Fruit fly (Drosophila melanogaster) whole organism, embryonic: ENCODE measurements around the gene CG7276.

Experiments used
- CG10431 ChIP-seq: fragments of 200-800 bp; sonication (Bioruptor generic); optimal IDR thresholded peaks from 3 replicates; lab custom pipeline; 2018; ENCODE audit warnings: missing biosample characterization, mild to moderate bottlenecking, missing genetic modification characterization
- CG10543 ChIP-seq: fragments of 200-800 bp; sonication (Bioruptor generic); optimal IDR thresholded peaks from 3 replicates; lab custom pipeline; 2017; ENCODE audit warnings: missing biosample characterization, mild to moderate bottlenecking, missing genetic modification characterization, moderate library complexity
- CG10959 ChIP-seq: fragments of 200-800 bp; sonication (Bioruptor generic); IDR thresholded peaks from 2 replicates; pipeline ENCODE4 v1.3.6; 2022; ENCODE audit warnings: missing biosample characterization, missing genetic modification characterization
- CG12299 ChIP-seq: fragments of 200-800 bp; sonication (Bioruptor generic); optimal IDR thresholded peaks from 2 replicates; lab custom pipeline; 2018; ENCODE audit warnings: missing biosample characterization, mild to moderate bottlenecking, missing genetic modification characterization
- CG12744 ChIP-seq: fragments of 200-800 bp; sonication (Bioruptor generic); optimal IDR thresholded peaks from 2 replicates; lab custom pipeline; 2016; ENCODE audit warnings: missing biosample characterization, missing genetic modification characterization
- CG13624 ChIP-seq: fragments of 200-800 bp; sonication (Bioruptor generic); optimal IDR thresholded peaks from 2 replicates; lab custom pipeline; 2016; ENCODE audit warnings: missing biosample characterization, missing genetic modification characterization
- CG13775 ChIP-seq: fragments of 200-800 bp; sonication (Bioruptor generic); optimal IDR thresholded peaks from 3 replicates; lab custom pipeline; 2017; ENCODE audit warnings: missing biosample characterization, mild to moderate bottlenecking, missing genetic modification characterization
- CG15696 ChIP-seq: fragments of 200-800 bp; sonication (Bioruptor generic); optimal IDR thresholded peaks from 2 replicates; lab custom pipeline; 2019; ENCODE audit warnings: missing biosample characterization, mild to moderate bottlenecking, missing genetic modification characterization, moderate library complexity
- CG16779 ChIP-seq: fragments of 200-800 bp; sonication (Bioruptor generic); IDR thresholded peaks from 2 replicates; pipeline ENCODE4 v1.3.6; 2022; ENCODE audit warnings: missing biosample characterization, missing genetic modification characterization
- CG16863 ChIP-seq: fragments of 200-800 bp; sonication (Bioruptor generic); optimal IDR thresholded peaks from 3 replicates; lab custom pipeline; 2016; ENCODE audit warnings: missing biosample characterization, missing genetic modification characterization
- CG1832 ChIP-seq: fragments of 200-800 bp; sonication (Bioruptor generic); optimal IDR thresholded peaks from 2 replicates; lab custom pipeline; 2017; ENCODE audit warnings: missing biosample characterization, mild to moderate bottlenecking, missing genetic modification characterization, inconsistent platforms
- CG2129 ChIP-seq: fragments of 200-800 bp; sonication (Bioruptor generic); IDR thresholded peaks from 2 replicates; pipeline ENCODE4 v1.3.6; 2022; ENCODE audit warnings: missing biosample characterization, missing genetic modification characterization; ENCODE audit not compliant: partially characterized antibody
- CG31224 ChIP-seq: fragments of 200-800 bp; sonication (Bioruptor generic); IDR thresholded peaks from 2 replicates; pipeline ENCODE4 v1.3.6; 2022; ENCODE audit warnings: missing biosample characterization, missing genetic modification characterization
- CG31441 ChIP-seq: fragments of 200-800 bp; sonication (Bioruptor generic); IDR thresholded peaks from 2 replicates; pipeline ENCODE4 v1.3.6; 2022; ENCODE audit warnings: missing biosample characterization, missing genetic modification characterization
- CG32767 ChIP-seq: fragments of 200-800 bp; sonication (Bioruptor generic); IDR thresholded peaks from 2 replicates; pipeline ENCODE4 v1.3.6; 2022; ENCODE audit warnings: missing biosample characterization, missing genetic modification characterization
- CG43689 ChIP-seq: fragments of 200-800 bp; sonication (Bioruptor generic); IDR thresholded peaks from 2 replicates; pipeline ENCODE4 v1.3.6; 2022; ENCODE audit warnings: missing biosample characterization, missing genetic modification characterization
- CG6254 ChIP-seq: fragments of 200-800 bp; sonication (Bioruptor generic); optimal IDR thresholded peaks from 3 replicates; lab custom pipeline; 2017; ENCODE audit warnings: mild to moderate bottlenecking, missing biosample characterization, missing genetic modification reagents, missing genetic modification characterization
- CG6854 ChIP-seq: fragments of 200-800 bp; sonication (Bioruptor generic); optimal IDR thresholded peaks from 3 replicates; lab custom pipeline; 2017; ENCODE audit warnings: missing biosample characterization, mild to moderate bottlenecking, missing genetic modification characterization
- CG8089 ChIP-seq: fragments of 200-800 bp; sonication (Bioruptor generic); optimal IDR thresholded peaks from 3 replicates; lab custom pipeline; 2016; ENCODE audit warnings: missing biosample characterization, missing genetic modification characterization
- CG9437 ChIP-seq: fragments of 200-800 bp; sonication (Bioruptor generic); optimal IDR thresholded peaks from 2 replicates; lab custom pipeline; 2018; ENCODE audit warnings: missing biosample characterization, mild to moderate bottlenecking, missing genetic modification characterization
- Dfd ChIP-seq, 2 experiments: fragments of >200 bp; optimal IDR thresholded peaks; 2 replicates each; lab custom pipeline; 2017; ENCODE audit warnings: missing biosample characterization in 2 of 2, missing genetic modification characterization in 2 of 2
- Ets97D ChIP-seq: fragments of 200-800 bp; sonication (Bioruptor generic); optimal IDR thresholded peaks from 3 replicates; lab custom pipeline; 2016; ENCODE audit warnings: missing biosample characterization, missing genetic modification characterization
- H2.0 ChIP-seq: fragments of 200-800 bp; sonication (Bioruptor generic); IDR thresholded peaks from 2 replicates; pipeline ENCODE4 v1.3.6; 2022; ENCODE audit warnings: missing biosample characterization, missing genetic modification characterization
- HmgD ChIP-seq: fragments of 200-800 bp; sonication (Bioruptor generic); optimal IDR thresholded peaks from 3 replicates; lab custom pipeline; 2016; ENCODE audit warnings: missing biosample characterization, missing genetic modification characterization
- HmgZ ChIP-seq: fragments of 200-800 bp; sonication (Bioruptor generic); optimal IDR thresholded peaks from 2 replicates; lab custom pipeline; 2018; ENCODE audit warnings: missing biosample characterization, mild to moderate bottlenecking, missing genetic modification characterization
- Hsf ChIP-seq: fragments of 200-800 bp; sonication (Bioruptor generic); optimal IDR thresholded peaks from 3 replicates; lab custom pipeline; 2016; ENCODE audit warnings: missing biosample characterization, missing genetic modification characterization
- Lpt ChIP-seq: fragments of >200 bp; optimal IDR thresholded peaks from 2 replicates; lab custom pipeline; 2018; ENCODE audit warnings: missing biosample characterization, missing genetic modification characterization
- MESR4 ChIP-seq: fragments of 200-800 bp; sonication (Bioruptor generic); optimal IDR thresholded peaks from 2 replicates; lab custom pipeline; 2018; ENCODE audit warnings: missing biosample characterization, mild to moderate bottlenecking, missing genetic modification characterization, moderate library complexity
- Max ChIP-seq: fragments of 200-800 bp; sonication (Bioruptor generic); optimal IDR thresholded peaks from 2 replicates; lab custom pipeline; 2016; ENCODE audit warnings: missing biosample characterization, mild to moderate bottlenecking, missing genetic modification characterization
- Mrtf ChIP-seq: fragments of 200-800 bp; sonication (Bioruptor generic); IDR thresholded peaks from 3 replicates; pipeline ENCODE4 v1.3.6; 2022; ENCODE audit warnings: missing biosample characterization, missing genetic modification characterization
- NC2α ChIP-seq: fragments of 200-800 bp; sonication (Bioruptor generic); optimal IDR thresholded peaks from 2 replicates; lab custom pipeline; 2016; ENCODE audit warnings: missing biosample characterization, missing genetic modification characterization
- Nf-YB ChIP-seq: fragments of 200-800 bp; sonication (Bioruptor generic); optimal IDR thresholded peaks from 3 replicates; lab custom pipeline; 2019; ENCODE audit warnings: missing biosample characterization, mild to moderate bottlenecking, missing genetic modification characterization, moderate library complexity
- Oli ChIP-seq: fragments of 200-800 bp; sonication (Bioruptor generic); optimal IDR thresholded peaks from 2 replicates; lab custom pipeline; 2018; ENCODE audit warnings: missing biosample characterization, mild to moderate bottlenecking, missing genetic modification characterization, moderate library complexity
- ac ChIP-seq: fragments of 200-800 bp; sonication (Bioruptor generic); optimal IDR thresholded peaks from 3 replicates; lab custom pipeline; 2017; ENCODE audit warnings: missing biosample characterization, mild to moderate bottlenecking, missing genetic modification characterization
- amos ChIP-seq: fragments of 200-800 bp; sonication (Bioruptor generic); IDR thresholded peaks from 2 replicates; pipeline ENCODE4 v1.3.6; 2022; ENCODE audit warnings: missing biosample characterization, missing genetic modification characterization; ENCODE audit not compliant: partially characterized antibody
- ara ChIP-seq: fragments of 200-800 bp; sonication (Bioruptor generic); IDR thresholded peaks from 2 replicates; pipeline ENCODE4 v1.3.6; 2022; ENCODE audit warnings: missing biosample characterization, missing genetic modification characterization
- az2 ChIP-seq: fragments of 200-800 bp; sonication (Bioruptor generic); optimal IDR thresholded peaks from 3 replicates; lab custom pipeline; 2016; ENCODE audit warnings: missing biosample characterization, missing genetic modification characterization
- bigmax ChIP-seq: fragments of 200-800 bp; sonication (Bioruptor generic); optimal IDR thresholded peaks from 2 replicates; lab custom pipeline; 2018; ENCODE audit warnings: missing biosample characterization, mild to moderate bottlenecking, missing genetic modification characterization
- ci ChIP-seq: fragments of 200-800 bp; sonication (Bioruptor generic); IDR thresholded peaks from 3 replicates; pipeline ENCODE4 v1.3.6; 2022; ENCODE audit warnings: missing biosample characterization, missing genetic modification characterization
- dati ChIP-seq: fragments of 200-800 bp; sonication (Bioruptor generic); IDR thresholded peaks from 2 replicates; pipeline ENCODE4 v1.3.6; 2022; ENCODE audit warnings: missing biosample characterization, missing genetic modification characterization
- disco-r ChIP-seq: fragments of 200-800 bp; sonication (Bioruptor generic); optimal IDR thresholded peaks from 2 replicates; lab custom pipeline; 2016; ENCODE audit warnings: missing biosample characterization, missing genetic modification characterization
- fd96Cb ChIP-seq: fragments of 200-800 bp; sonication (Bioruptor generic); optimal IDR thresholded peaks from 2 replicates; lab custom pipeline; 2018; ENCODE audit warnings: missing biosample characterization, mild to moderate bottlenecking, missing genetic modification characterization, moderate library complexity
- gem ChIP-seq: fragments of 200-800 bp; sonication (Bioruptor generic); optimal IDR thresholded peaks from 2 replicates; lab custom pipeline; 2019; ENCODE audit warnings: missing biosample characterization, mild to moderate bottlenecking, missing genetic modification characterization, moderate library complexity
- luna ChIP-seq: fragments of 200-800 bp; sonication (Bioruptor generic); optimal IDR thresholded peaks from 2 replicates; lab custom pipeline; 2016; ENCODE audit warnings: missing biosample characterization, missing genetic modification characterization
- mirr ChIP-seq: fragments of 200-800 bp; sonication (Bioruptor generic); optimal IDR thresholded peaks from 3 replicates; lab custom pipeline; 2018; ENCODE audit warnings: missing biosample characterization, mild to moderate bottlenecking, missing genetic modification characterization
- prd ChIP-seq, 3 experiments: fragments of >200 bp in 2 of 3; fragments of 200-800 bp in 1 of 3; sonication (Bioruptor generic) in 1 of 3; optimal IDR thresholded peaks in 2 of 3; IDR thresholded peaks in 1 of 3; 2 replicates in 2 of 3; 3 replicates in 1 of 3; pipeline versions ENCODE4 v1.3.6 to Lab custom; 2017 to 2022; ENCODE audit warnings: missing biosample characterization in 1 of 3, missing genetic modification characterization in 1 of 3
- slbo ChIP-seq: fragments of 200-800 bp; sonication (Bioruptor generic); IDR thresholded peaks from 2 replicates; pipeline ENCODE4 v1.3.6; 2022; ENCODE audit warnings: missing biosample characterization, missing genetic modification characterization
- tin ChIP-seq: fragments of 200-800 bp; sonication (Bioruptor generic); optimal IDR thresholded peaks from 3 replicates; lab custom pipeline; 2016; ENCODE audit warnings: missing biosample characterization, missing genetic modification characterization
- trem ChIP-seq: fragments of 200-800 bp; optimal IDR thresholded peaks from 3 replicates; lab custom pipeline; 2019; ENCODE audit warnings: missing biosample characterization, mild to moderate bottlenecking, missing genetic modification characterization, moderate library complexity
- wdn ChIP-seq: fragments of 200-800 bp; sonication (Bioruptor generic); IDR thresholded peaks from 2 replicates; pipeline ENCODE4 v1.3.6; 2022; ENCODE audit warnings: missing biosample characterization, missing genetic modification characterization

Gene CG7276

dm6 chr3L:15533402-15534129, 35.6 kb downstream of the CG7276 start (continued):
- TF ChIP-seq CG8089 (GFP tag; lab: Kevin White, UChicago): peak; percentile 10
- TF ChIP-seq CG6254: no peak
- no peak for TF ChIP-seq ci (GFP tag; lab: Robert Waterston, UW)
- peak; percentile 8 for TF ChIP-seq trem (tag; lab: Kevin White, UChicago)
- TF ChIP-seq CG2129 (GFP tag; lab: Robert Waterston, UW): no peak
- TF ChIP-seq mirr (GFP tag; lab: Kevin White, UChicago): no peak
- TF ChIP-seq Dfd (GFP tag; optimal IDR thresholded peaks at IDR 0.05; lab: Kevin White, UChicago): no peak
- TF ChIP-seq prd (optimal IDR thresholded peaks at IDR 0.05; lab: Kevin White, UChicago): no peak
- 0 out of 3 replicates have a peak, but pooled peaks have one; percentile 17 for TF ChIP-seq prd (GFP tag; IDR thresholded peaks at IDR 0.05; lab: Robert Waterston, UW)
- TF ChIP-seq CG9437: no peak
- TF ChIP-seq NC2α (GFP tag; lab: Kevin White, UChicago): no peak
- no peak for TF ChIP-seq tin (GFP tag; lab: Kevin White, UChicago)
- TF ChIP-seq az2: no peak
- no peak for TF ChIP-seq CG6854 (GFP tag; lab: Kevin White, UChicago)
- TF ChIP-seq Ets97D (GFP tag; lab: Kevin White, UChicago): no peak
- peak; percentile 1 for TF ChIP-seq Max (GFP tag; lab: Kevin White, UChicago)
- peak; percentile 59 for TF ChIP-seq ara (GFP tag; lab: Robert Waterston, UW)
- TF ChIP-seq Hsf (GFP tag; lab: Kevin White, UChicago): no peak
- no peak for TF ChIP-seq CG12744 (GFP tag; lab: Kevin White, UChicago)
- no peak for TF ChIP-seq CG10543
- TF ChIP-seq CG15696 (tag; lab: Kevin White, UChicago): peak; percentile 18
- TF ChIP-seq MESR4 (GFP tag; lab: Kevin White, UChicago): no peak
- 0 out of 2 replicates have a peak, but pooled peaks have one; percentile 5 for TF ChIP-seq slbo (GFP tag; lab: Robert Waterston, UW)
- TF ChIP-seq CG32767 (GFP tag; lab: Robert Waterston, UW): 0 out of 2 replicates have a peak, but pooled peaks have one; percentile 48
- peak; percentile 27 for TF ChIP-seq CG16863 (GFP tag; lab: Kevin White, UChicago)
- TF ChIP-seq CG10431 (GFP tag; lab: Kevin White, UChicago): peak; percentile 74
- TF ChIP-seq dati (GFP tag; lab: Robert Waterston, UW): no peak
- TF ChIP-seq CG13775: no peak
- TF ChIP-seq bigmax (GFP tag; lab: Kevin White, UChicago): no peak
- no peak for TF ChIP-seq CG12299
- TF ChIP-seq CG1832 (GFP tag; lab: Kevin White, UChicago): no peak
- no peak for TF ChIP-seq CG31441 (GFP tag; lab: Robert Waterston, UW)
- peak; percentile 1 for TF ChIP-seq CG13624 (GFP tag; lab: Kevin White, UChicago)
- peak; percentile 47 for TF ChIP-seq fd96Cb (tag; lab: Kevin White, UChicago)
- no peak for TF ChIP-seq ac (GFP tag; lab: Kevin White, UChicago)
- TF ChIP-seq Lpt (GFP tag; lab: Kevin White, UChicago): no peak
- TF ChIP-seq disco-r (GFP tag; lab: Kevin White, UChicago): peak; percentile 9
- no peak for TF ChIP-seq amos (GFP tag; lab: Robert Waterston, UW)
- no peak for TF ChIP-seq CG31224
- TF ChIP-seq wdn (GFP tag; lab: Robert Waterston, UW): no peak
- peak; percentile 26 for TF ChIP-seq Oli (tag; lab: Kevin White, UChicago)
- TF ChIP-seq CG43689 (GFP tag; lab: Robert Waterston, UW): no peak
- no peak for TF ChIP-seq Nf-YB (GFP tag; lab: Kevin White, UChicago)
- TF ChIP-seq Mrtf: no peak
- TF ChIP-seq HmgZ (tag; lab: Kevin White, UChicago): peak; percentile 5
- TF ChIP-seq CG16779 (GFP tag; lab: Robert Waterston, UW): 0 out of 2 replicates have a peak, but pooled peaks have one; percentile 3
- no peak for TF ChIP-seq luna (GFP tag; lab: Kevin White, UChicago)
- no peak for TF ChIP-seq CG10959
- TF ChIP-seq gem: peak; percentile 45
- TF ChIP-seq HmgD (GFP tag; lab: Kevin White, UChicago): no peak
- TF ChIP-seq H2.0 (GFP tag; lab: Robert Waterston, UW): peak; percentile 46; the same call in 1 of the 2 replicates
